Fruit fly (Drosophila melanogaster) whole organism, embryonic: ENCODE measurements around the gene MAGE.

ENCODE experiments used
- Antp ChIP-seq: fragments of 200-800 bp; sonication (Bioruptor generic); optimal IDR thresholded peaks from 3 replicates; lab custom pipeline; 2016; ENCODE audit warnings: missing biosample characterization, missing genetic modification characterization
- Bgb ChIP-seq: fragments of 200-800 bp; sonication (Bioruptor generic); IDR thresholded peaks from 2 replicates; pipeline ENCODE4 v1.3.6; 2022; ENCODE audit warnings: missing biosample characterization, missing genetic modification characterization; ENCODE audit not compliant: partially characterized antibody
- CG11398 ChIP-seq: fragments of 200-800 bp; sonication (Bioruptor generic); optimal IDR thresholded peaks from 2 replicates; lab custom pipeline; 2016; ENCODE audit warnings: missing biosample characterization, missing genetic modification characterization
- CG12104 ChIP-seq: fragments of 200-800 bp; sonication (Bioruptor generic); optimal IDR thresholded peaks from 3 replicates; lab custom pipeline; 2016; ENCODE audit warnings: missing biosample characterization, missing genetic modification characterization
- CG1233 ChIP-seq: fragments of 200-800 bp; sonication (Bioruptor generic); optimal IDR thresholded peaks from 4 replicates; lab custom pipeline; 2018; ENCODE audit warnings: missing biosample characterization, mild to moderate bottlenecking, missing genetic modification characterization
- CG15011 ChIP-seq: fragments of 200-800 bp; sonication (Bioruptor generic); optimal IDR thresholded peaks from 3 replicates; lab custom pipeline; 2018; ENCODE audit warnings: missing biosample characterization, mild to moderate bottlenecking, missing genetic modification characterization
- CG15269 ChIP-seq: fragments of 200-800 bp; sonication (Bioruptor generic); optimal IDR thresholded peaks from 2 replicates; lab custom pipeline; 2018; ENCODE audit warnings: missing biosample characterization, mild to moderate bottlenecking, missing genetic modification characterization, moderate library complexity
- CG15479 ChIP-seq: fragments of 200-800 bp; sonication (Bioruptor generic); optimal IDR thresholded peaks from 3 replicates; lab custom pipeline; 2019; ENCODE audit warnings: missing biosample characterization, mild to moderate bottlenecking, missing genetic modification characterization, moderate library complexity
- CG16863 ChIP-seq: fragments of 200-800 bp; sonication (Bioruptor generic); optimal IDR thresholded peaks from 3 replicates; lab custom pipeline; 2016; ENCODE audit warnings: missing biosample characterization, missing genetic modification characterization
- CG17186 ChIP-seq: fragments of 200-800 bp; sonication (Bioruptor generic); optimal IDR thresholded peaks from 3 replicates; lab custom pipeline; 2017; ENCODE audit warnings: missing biosample characterization, missing genetic modification reagents, missing genetic modification characterization
- CG17328 ChIP-seq: fragments of 200-800 bp; sonication (Bioruptor generic); IDR thresholded peaks from 2 replicates; pipeline ENCODE4 v1.3.6; 2022; ENCODE audit warnings: missing biosample characterization, missing genetic modification characterization
- CG17612 ChIP-seq: fragments of 200-800 bp; sonication (Bioruptor generic); IDR thresholded peaks from 2 replicates; pipeline ENCODE4 v1.3.6; 2022; ENCODE audit warnings: missing biosample characterization, missing genetic modification characterization
- CG2889 ChIP-seq: fragments of 200-800 bp; sonication (Bioruptor generic); IDR thresholded peaks from 3 replicates; pipeline ENCODE4 v1.3.6; 2022; ENCODE audit warnings: missing biosample characterization, missing genetic modification characterization
- CG32772 ChIP-seq: fragments of 200-800 bp; sonication (Bioruptor generic); IDR thresholded peaks from 2 replicates; pipeline ENCODE4 v1.3.6; 2022; ENCODE audit warnings: missing biosample characterization, missing genetic modification characterization
- CG34224 ChIP-seq: fragments of 200-800 bp; sonication (Bioruptor generic); IDR thresholded peaks from 3 replicates; pipeline ENCODE4 v1.3.6; 2022; ENCODE audit warnings: missing biosample characterization, missing genetic modification characterization; ENCODE audit not compliant: partially characterized antibody
- CG34376 ChIP-seq: fragments of 200-800 bp; sonication (Bioruptor generic); optimal IDR thresholded peaks from 2 replicates; lab custom pipeline; 2018; ENCODE audit warnings: missing biosample characterization, mild to moderate bottlenecking, missing genetic modification characterization
- CG3995 ChIP-seq: fragments of 200-800 bp; sonication (Bioruptor generic); optimal IDR thresholded peaks from 3 replicates; lab custom pipeline; 2016; ENCODE audit warnings: missing biosample characterization, missing genetic modification characterization
- CG7372 ChIP-seq: fragments of 200-800 bp; sonication (Bioruptor generic); IDR thresholded peaks from 2 replicates; pipeline ENCODE4 v1.3.6; 2022; ENCODE audit warnings: missing biosample characterization, missing genetic modification characterization
- CG8478 ChIP-seq: fragments of >200 bp; optimal IDR thresholded peaks from 2 replicates; lab custom pipeline; 2018
- Dfd ChIP-seq, 2 experiments: fragments of >200 bp; optimal IDR thresholded peaks; 2 replicates each; lab custom pipeline; 2017; ENCODE audit warnings: missing biosample characterization in 2 of 2, missing genetic modification characterization in 2 of 2
- Doc3 ChIP-seq: fragments of 200-800 bp; sonication (Bioruptor generic); IDR thresholded peaks from 3 replicates; pipeline ENCODE4 v1.3.6; 2022; ENCODE audit warnings: missing biosample characterization, missing genetic modification characterization; ENCODE audit not compliant: partially characterized antibody
- Dref ChIP-seq: fragments of 200-800 bp; sonication (Bioruptor generic); IDR thresholded peaks from 2 replicates; pipeline ENCODE4 v1.3.6; 2022; ENCODE audit warnings: missing biosample characterization, missing genetic modification characterization
- HLH4C ChIP-seq: fragments of 200-800 bp; sonication (Bioruptor generic); IDR thresholded peaks from 3 replicates; pipeline ENCODE4 v1.3.6; 2022; ENCODE audit warnings: missing biosample characterization, missing genetic modification characterization; ENCODE audit not compliant: partially characterized antibody
- Hand ChIP-seq: fragments of 200-800 bp; sonication (Bioruptor generic); optimal IDR thresholded peaks from 2 replicates; lab custom pipeline; 2017; ENCODE audit warnings: mild to moderate bottlenecking, missing biosample characterization, missing genetic modification reagents, missing genetic modification characterization
- MESR4 ChIP-seq: fragments of 200-800 bp; sonication (Bioruptor generic); optimal IDR thresholded peaks from 2 replicates; lab custom pipeline; 2018; ENCODE audit warnings: missing biosample characterization, mild to moderate bottlenecking, missing genetic modification characterization, moderate library complexity
- Rfx ChIP-seq: fragments of 200-800 bp; sonication (Bioruptor generic); IDR thresholded peaks from 2 replicates; pipeline ENCODE4 v1.3.6; 2022; ENCODE audit warnings: missing biosample characterization, missing genetic modification characterization
- Sin3A ChIP-seq: fragments of >200 bp; optimal IDR thresholded peaks from 2 replicates; lab custom pipeline; 2018
- ac ChIP-seq: fragments of 200-800 bp; sonication (Bioruptor generic); optimal IDR thresholded peaks from 3 replicates; lab custom pipeline; 2017; ENCODE audit warnings: missing biosample characterization, mild to moderate bottlenecking, missing genetic modification characterization
- ase ChIP-seq: fragments of 200-800 bp; sonication (Bioruptor generic); IDR thresholded peaks from 3 replicates; pipeline ENCODE4 v1.3.6; 2022; ENCODE audit warnings: missing biosample characterization, missing genetic modification characterization
- bab2 ChIP-seq: fragments of 200-800 bp; sonication (Bioruptor generic); optimal IDR thresholded peaks from 2 replicates; lab custom pipeline; 2016; ENCODE audit warnings: missing biosample characterization, missing genetic modification characterization
- corto ChIP-seq: fragments of 200-800 bp; sonication (Bioruptor generic); optimal IDR thresholded peaks from 2 replicates; lab custom pipeline; 2016; ENCODE audit warnings: missing biosample characterization, mild to moderate bottlenecking, missing genetic modification characterization, moderate library complexity
- dmrt99B ChIP-seq: fragments of 200-800 bp; sonication (Bioruptor generic); optimal IDR thresholded peaks from 2 replicates; lab custom pipeline; 2018; ENCODE audit warnings: missing biosample characterization, mild to moderate bottlenecking, missing genetic modification characterization, moderate library complexity
- esg ChIP-seq: fragments of 200-800 bp; sonication (Bioruptor generic); conservative IDR thresholded peaks from 2 replicates; pipeline ENCODE4 v1.3.6; 2022; ENCODE audit warnings: missing biosample characterization, missing genetic modification characterization
- gcm2 ChIP-seq: fragments of 200-800 bp; sonication (Bioruptor generic); optimal IDR thresholded peaks from 2 replicates; lab custom pipeline; 2016; ENCODE audit warnings: missing biosample characterization, missing genetic modification characterization
- gsb ChIP-seq: fragments of 200-800 bp; sonication (Bioruptor generic); IDR thresholded peaks from 2 replicates; pipeline ENCODE4 v1.3.6; 2022; ENCODE audit warnings: missing biosample characterization, missing genetic modification characterization
- jigr1 ChIP-seq: fragments of 200-800 bp; sonication (Bioruptor generic); IDR thresholded peaks from 3 replicates; pipeline ENCODE4 v1.3.6; 2022; ENCODE audit warnings: missing biosample characterization, missing genetic modification characterization
- kah ChIP-seq: fragments of 200-800 bp; sonication (Bioruptor generic); optimal IDR thresholded peaks from 2 replicates; lab custom pipeline; 2018; ENCODE audit warnings: missing biosample characterization, mild to moderate bottlenecking, missing genetic modification characterization
- kay ChIP-seq: fragments of 200-800 bp; sonication (Bioruptor generic); optimal IDR thresholded peaks from 2 replicates; lab custom pipeline; 2016; ENCODE audit warnings: missing biosample characterization, missing genetic modification characterization
- nau ChIP-seq: fragments of 200-800 bp; sonication (Bioruptor generic); optimal IDR thresholded peaks from 3 replicates; lab custom pipeline; 2017; ENCODE audit warnings: missing biosample characterization, mild to moderate bottlenecking, missing genetic modification characterization, missing genetic modification reagents
- nmo ChIP-seq: fragments of 200-800 bp; sonication (Bioruptor generic); optimal IDR thresholded peaks from 2 replicates; lab custom pipeline; 2018; ENCODE audit warnings: missing biosample characterization, mild to moderate bottlenecking, missing genetic modification characterization, moderate library complexity
- otp ChIP-seq: fragments of 200-800 bp; sonication (Bioruptor generic); IDR thresholded peaks from 3 replicates; pipeline ENCODE4, ENCODE4 v1.3.6; 2022; ENCODE audit warnings: missing biosample characterization, missing genetic modification characterization
- prd ChIP-seq, 3 experiments: fragments of >200 bp in 2 of 3; fragments of 200-800 bp in 1 of 3; sonication (Bioruptor generic) in 1 of 3; optimal IDR thresholded peaks in 2 of 3; IDR thresholded peaks in 1 of 3; 2 replicates in 2 of 3; 3 replicates in 1 of 3; pipeline versions ENCODE4 v1.3.6 to Lab custom; 2017 to 2022; ENCODE audit warnings: missing biosample characterization in 1 of 3, missing genetic modification characterization in 1 of 3
- psq ChIP-seq: fragments of 200-800 bp; sonication (Bioruptor generic); optimal IDR thresholded peaks from 2 replicates; lab custom pipeline; 2017; ENCODE audit warnings: missing biosample characterization, missing genetic modification characterization
- ranshi ChIP-seq: fragments of 200-800 bp; sonication (Bioruptor generic); IDR thresholded peaks from 2 replicates; pipeline ENCODE4 v1.3.6; 2022; ENCODE audit warnings: missing biosample characterization, missing genetic modification characterization
- scrt ChIP-seq: fragments of 200-800 bp; sonication (Bioruptor generic); optimal IDR thresholded peaks from 2 replicates; lab custom pipeline; 2018; ENCODE audit warnings: missing biosample characterization, mild to moderate bottlenecking, missing genetic modification characterization, moderate library complexity
- seq ChIP-seq: fragments of 200-800 bp; sonication (Bioruptor generic); IDR thresholded peaks from 2 replicates; pipeline ENCODE4 v1.3.6; 2022; ENCODE audit warnings: missing biosample characterization, missing genetic modification characterization
- slou ChIP-seq: fragments of 200-800 bp; sonication (Bioruptor generic); optimal IDR thresholded peaks from 3 replicates; lab custom pipeline; 2016; ENCODE audit warnings: missing biosample characterization, missing genetic modification characterization
- sob ChIP-seq: fragments of 200-800 bp; sonication (Bioruptor generic); IDR thresholded peaks from 2 replicates; pipeline ENCODE4 v1.3.6; 2022; ENCODE audit warnings: missing biosample characterization, missing genetic modification characterization
- tna ChIP-seq: fragments of 200-800 bp; sonication (Bioruptor generic); IDR thresholded peaks from 2 replicates; pipeline ENCODE4 v1.3.6; 2022; ENCODE audit warnings: missing biosample characterization, missing genetic modification characterization; ENCODE audit not compliant: partially characterized antibody
- trem ChIP-seq: fragments of 200-800 bp; optimal IDR thresholded peaks from 3 replicates; lab custom pipeline; 2019; ENCODE audit warnings: missing biosample characterization, mild to moderate bottlenecking, missing genetic modification characterization, moderate library complexity
- unc-4 ChIP-seq: fragments of 200-800 bp; sonication (Bioruptor generic); IDR thresholded peaks from 2 replicates; pipeline ENCODE4 v1.3.6; 2022; ENCODE audit warnings: missing biosample characterization, missing genetic modification characterization; ENCODE audit not compliant: partially characterized antibody

MAGE gene

dm6 chr3R:7127966-7128365 is 27.0 kb downstream of the MAGE start, which contains the start of gene CG10068 (continued):
- TF ChIP-seq CG16863 (GFP tag; lab: Kevin White, UChicago) (peak; percentile 89), nmo (GFP tag; lab: Kevin White, UChicago) (peak; percentile 94), dmrt99B (tag; lab: Kevin White, UChicago) (peak; percentile 87), ranshi (GFP tag; lab: Robert Waterston, UW) (peak; percentile 91), gsb (GFP tag; lab: Robert Waterston, UW) (peak; percentile 76), bab2 (GFP tag; lab: Kevin White, UChicago) (peak; percentile 89), unc-4 (GFP tag; lab: Robert Waterston, UW) (0 out of 2 replicates have a peak, but pooled peaks have one; percentile 27), CG17328 (GFP tag; lab: Robert Waterston, UW) (peak; percentile 96), CG15269 (peak; percentile 88), jigr1 (GFP tag; lab: Robert Waterston, UW) (peak; percentile 17; the same call in 1 of the 3 replicates), gcm2 (GFP tag; lab: Kevin White, UChicago) (peak; percentile 77), Doc3 (no peak), Bgb (no peak), esg (peak; percentile 80), CG15479 (peak; percentile 20), tna (GFP tag; lab: Robert Waterston, UW) (no peak), CG34376 (GFP tag; lab: Kevin White, UChicago) (peak; percentile 74), Dref (no peak), CG15011 (peak; percentile 79), CG12104 (GFP tag; lab: Kevin White, UChicago) (peak; percentile 70), nau (GFP tag; lab: Kevin White, UChicago) (peak; percentile 84), MESR4 (peak; percentile 41), CG32772 (GFP tag; lab: Robert Waterston, UW) (peak; percentile 88), CG17186 (GFP tag; lab: Kevin White, UChicago) (peak; percentile 72), Hand (peak; percentile 54), seq (GFP tag; lab: Robert Waterston, UW) (peak; percentile 91), CG3995 (GFP tag; lab: Kevin White, UChicago) (peak; percentile 44), trem (tag; lab: Kevin White, UChicago) (peak; percentile 93), Antp (GFP tag; lab: Kevin White, UChicago) (peak; percentile 82), slou (GFP tag; lab: Kevin White, UChicago) (peak; percentile 67), scrt (peak; percentile 64), kah (GFP tag; lab: Kevin White, UChicago) (peak; percentile 74), CG34224 (peak; percentile 48; the same call in 2 of the 3 replicates), HLH4C (GFP tag; lab: Robert Waterston, UW) (no peak), prd (optimal IDR thresholded peaks at IDR 0.05; lab: Kevin White, UChicago) (no peak), prd (GFP tag; IDR thresholded peaks at IDR 0.05; lab: Robert Waterston, UW) (peak; percentile 95), sob (GFP tag; lab: Robert Waterston, UW) (peak; percentile 88), corto (peak; percentile 45), Sin3A (no peak), CG11398 (GFP tag; lab: Kevin White, UChicago) (peak; percentile 85), kay (GFP tag; lab: Kevin White, UChicago) (peak; percentile 78), CG1233 (GFP tag; lab: Kevin White, UChicago) (peak; percentile 84), psq (peak; percentile 66), CG8478 (lab: Kevin White, UChicago) (no peak), Rfx (GFP tag; lab: Robert Waterston, UW) (peak; percentile 92), CG2889 (GFP tag; lab: Robert Waterston, UW) (peak; percentile 64; the same call in 2 of the 3 replicates), Dfd (GFP tag; optimal IDR thresholded peaks at IDR 0.05; lab: Kevin White, UChicago) (no peak), CG17612 (peak; percentile 74), CG7372 (peak; percentile 89), ac (GFP tag; lab: Kevin White, UChicago) (peak; percentile 43), otp (GFP tag; lab: Robert Waterston, UW) (peak; percentile 92), ase (GFP tag; lab: Robert Waterston, UW) (peak; percentile 94)
